Worm (Caenorhabditis elegans) whole organism, young adult: ENCODE measurements around the gene twk-9.

Experiments
- F22D6.2 ChIP-seq: sonication (generic microtip); optimal IDR thresholded peaks from 2 replicates; lab custom pipeline; 2016; ENCODE audit warnings: mild to moderate bottlenecking, missing genetic modification characterization, missing compliant biosample characterization
- K12H6.12 ChIP-seq: fragments of 200-800 bp; sonication (Bioruptor generic); optimal IDR thresholded peaks from 2 replicates; lab custom pipeline; 2018; ENCODE audit warnings: mild to moderate bottlenecking, missing genetic modification characterization, missing compliant biosample characterization
- T26A5.8 ChIP-seq: sonication (generic microtip); optimal IDR thresholded peaks from 2 replicates; lab custom pipeline; 2016; ENCODE audit warnings: missing genetic modification characterization, missing compliant biosample characterization
- Y53F4B.3 ChIP-seq: fragments of 200-800 bp; sonication (Bioruptor generic); IDR thresholded peaks from 2 replicates; pipeline ENCODE4 v1.3.6; 2022; ENCODE audit warnings: missing genetic modification reagents, missing genetic modification characterization, missing compliant biosample characterization
- akir-1 ChIP-seq: fragments of 200-800 bp; sonication (Bioruptor generic); optimal IDR thresholded peaks from 2 replicates; lab custom pipeline; 2018; ENCODE audit warnings: mild to moderate bottlenecking, missing genetic modification characterization, moderate library complexity, missing compliant biosample characterization
- aptf-3 ChIP-seq: fragments of 200-800 bp; sonication (Bioruptor generic); IDR thresholded peaks from 2 replicates; pipeline ENCODE4 v1.3.6; 2022; ENCODE audit warnings: missing genetic modification characterization, missing compliant biosample characterization
- athp-1 ChIP-seq: sonication (generic microtip); optimal IDR thresholded peaks from 2 replicates; lab custom pipeline; 2017; ENCODE audit warnings: mild to moderate bottlenecking, missing genetic modification characterization, missing compliant biosample characterization
- bed-1 ChIP-seq: fragments of 200-800 bp; sonication (Bioruptor generic); IDR thresholded peaks from 2 replicates; pipeline ENCODE4 v1.3.6; 2022; ENCODE audit warnings: missing genetic modification reagents, missing genetic modification characterization, missing compliant biosample characterization
- cebp-1 ChIP-seq, 2 experiments: fragments of 200-800 bp in 1 of 2; sonication (Bioruptor generic) in 1 of 2; sonication (generic microtip) in 1 of 2; IDR thresholded peaks in 1 of 2; optimal IDR thresholded peaks in 1 of 2; 2 replicates each; pipeline versions ENCODE4 v1.3.6 to Lab custom; 2017 to 2022; ENCODE audit warnings: missing compliant biosample characterization in 2 of 2, missing genetic modification characterization in 2 of 2, mild to moderate bottlenecking in 1 of 2, missing genetic modification reagents in 1 of 2, moderate library complexity in 1 of 2
- cebp-2 ChIP-seq: fragments of 200-800 bp; sonication (Bioruptor generic); IDR thresholded peaks from 2 replicates; pipeline ENCODE4 v1.3.6; 2022; ENCODE audit warnings: missing genetic modification characterization, missing compliant biosample characterization
- ceh-40 ChIP-seq: fragments of 200-800 bp; sonication (Bioruptor generic); IDR thresholded peaks from 2 replicates; pipeline ENCODE4 v1.3.6; 2022; ENCODE audit warnings: missing genetic modification characterization, missing compliant biosample characterization
- ceh-79 ChIP-seq: sonication (generic microtip); optimal IDR thresholded peaks from 2 replicates; lab custom pipeline; 2017; ENCODE audit warnings: mild to moderate bottlenecking, missing genetic modification characterization, missing compliant biosample characterization
- dox-1 ChIP-seq: fragments of 200-800 bp; sonication (Bioruptor generic); IDR thresholded peaks from 2 replicates; pipeline ENCODE4 v1.3.6; 2022; ENCODE audit warnings: missing genetic modification reagents, missing genetic modification characterization, missing compliant biosample characterization
- dpff-1 ChIP-seq: sonication (generic microtip); optimal IDR thresholded peaks from 2 replicates; lab custom pipeline; 2017; ENCODE audit warnings: mild to moderate bottlenecking, missing genetic modification characterization, missing compliant biosample characterization
- ets-4 ChIP-seq: fragments of 200-800 bp; sonication (Bioruptor generic); optimal IDR thresholded peaks from 2 replicates; lab custom pipeline; 2018; ENCODE audit warnings: mild to moderate bottlenecking, missing genetic modification characterization, missing compliant biosample characterization
- gei-17 ChIP-seq: fragments of 200-800 bp; sonication (Bioruptor generic); optimal IDR thresholded peaks from 2 replicates; lab custom pipeline; 2018; ENCODE audit warnings: mild to moderate bottlenecking, missing genetic modification characterization, missing compliant biosample characterization
- lag-1 ChIP-seq: fragments of 200-800 bp; sonication (Bioruptor generic); IDR thresholded peaks from 2 replicates; pipeline ENCODE4 v1.3.6; 2022; ENCODE audit warnings: missing genetic modification reagents, missing genetic modification characterization, missing compliant biosample characterization
- lin-26 ChIP-seq: fragments of 200-800 bp; sonication (Bioruptor generic); IDR thresholded peaks from 2 replicates; pipeline ENCODE4 v1.3.6; 2022; ENCODE audit warnings: missing genetic modification reagents, missing genetic modification characterization, missing compliant biosample characterization
- lin-40 ChIP-seq: sonication (generic microtip); optimal IDR thresholded peaks from 2 replicates; lab custom pipeline; 2016; ENCODE audit warnings: missing genetic modification characterization, mild to moderate bottlenecking, missing compliant biosample characterization, missing genotype, missing genetic modification reagents
- madf-3 ChIP-seq: fragments of 200-800 bp; sonication (Bioruptor generic); IDR thresholded peaks from 2 replicates; pipeline ENCODE4 v1.3.6; 2022; ENCODE audit warnings: missing genetic modification reagents, missing genetic modification characterization, missing compliant biosample characterization
- nfyb-1 ChIP-seq: fragments of 200-800 bp; sonication (Bioruptor generic); IDR thresholded peaks from 2 replicates; pipeline ENCODE4 v1.3.6; 2022; ENCODE audit warnings: missing genetic modification reagents, missing genetic modification characterization, missing compliant biosample characterization
- nhr-179 ChIP-seq: sonication (generic microtip); optimal IDR thresholded peaks from 2 replicates; lab custom pipeline; 2016; ENCODE audit warnings: mild to moderate bottlenecking, missing genetic modification characterization, missing compliant biosample characterization
- nhr-80 ChIP-seq: sonication (generic microtip); optimal IDR thresholded peaks from 2 replicates; lab custom pipeline; 2016; ENCODE audit warnings: missing genetic modification characterization, missing compliant biosample characterization
- pha-4 ChIP-seq: fragments of 150-350 bp; sonication (generic microtip); optimal IDR thresholded peaks from 2 replicates; lab custom pipeline; 2014; ENCODE audit warnings: missing biosample characterization, missing genetic modification reagents, missing genetic modification characterization
- sdz-38 ChIP-seq: sonication (generic microtip); optimal IDR thresholded peaks from 2 replicates; lab custom pipeline; 2016; ENCODE audit warnings: missing genotype, missing genetic modification characterization, missing compliant biosample characterization
- snpc-3.4 ChIP-seq: sonication (generic microtip); optimal IDR thresholded peaks from 2 replicates; lab custom pipeline; 2017; ENCODE audit warnings: missing genetic modification characterization, mild to moderate bottlenecking, missing compliant biosample characterization, antibody characterized with exemption, moderate library complexity, missing genotype, missing genetic modification reagents
- snpc-4 ChIP-seq, 5 experiments: fragments of 150-350 bp in 1 of 5; sonication (generic microtip) in 4 of 5; optimal IDR thresholded peaks; 2 replicates each; lab custom pipeline; 2014 to 2018; ENCODE audit warnings: missing genetic modification characterization in 5 of 5, missing biosample characterization in 3 of 5, antibody characterized with exemption in 2 of 5, mild to moderate bottlenecking in 2 of 5, missing compliant biosample characterization in 2 of 5, missing genotype in 2 of 5, moderate library complexity in 2 of 5, missing genetic modification reagents in 1 of 5
- somi-1 ChIP-seq: fragments of 200-800 bp; sonication (Bioruptor generic); optimal IDR thresholded peaks from 2 replicates; lab custom pipeline; 2018; ENCODE audit warnings: mild to moderate bottlenecking, missing genetic modification characterization, missing compliant biosample characterization
- tlf-1 ChIP-seq: fragments of 200-800 bp; sonication (Bioruptor generic); optimal IDR thresholded peaks from 2 replicates; lab custom pipeline; 2018; ENCODE audit warnings: mild to moderate bottlenecking, missing genetic modification characterization, missing compliant biosample characterization
- ztf-26 ChIP-seq: sonication (generic microtip); optimal IDR thresholded peaks from 2 replicates; lab custom pipeline; 2017; ENCODE audit warnings: missing genetic modification characterization, missing compliant biosample characterization

Gene twk-9

DNA sequence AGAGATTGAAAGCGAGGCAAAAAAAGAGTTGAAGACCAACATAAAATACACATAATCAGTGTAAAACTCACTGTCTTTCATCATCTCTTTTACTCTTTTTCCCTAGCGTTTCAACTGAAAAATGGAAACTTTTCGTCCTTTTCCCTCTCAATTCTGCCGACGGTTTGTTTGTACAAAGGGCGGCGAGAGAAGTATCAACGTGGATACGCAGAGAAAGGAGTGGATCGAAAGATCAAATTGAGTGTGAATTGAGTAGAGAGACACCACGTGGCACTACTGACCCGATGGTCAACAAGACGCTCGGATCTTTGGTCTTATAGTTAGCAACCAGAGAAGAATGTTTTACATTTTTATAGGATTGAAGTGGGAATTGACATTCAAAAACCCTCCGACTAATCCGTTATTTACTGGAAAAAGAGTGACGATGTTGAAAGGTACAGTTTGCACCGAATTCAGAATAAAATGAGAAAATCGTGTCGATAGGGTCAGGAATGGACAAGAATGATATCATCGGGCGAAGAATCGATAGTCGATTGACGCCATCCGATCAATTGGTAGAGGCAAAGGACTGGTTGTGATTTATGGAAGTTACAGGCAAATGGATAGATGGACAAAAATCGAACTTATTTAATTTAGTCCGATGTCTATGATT lies 21.8 kb upstream of the twk-9 start (continued):
- TF ChIP-seq madf-3 (GFP tag; lab: Robert Waterston, UW) (no peak), tlf-1 (GFP tag; lab: Kevin White, UChicago) (peak; percentile 20), sdz-38 (no peak), ztf-26 (tag; lab: Kevin White, UChicago) (no peak), T26A5.8 (tag; lab: Kevin White, UChicago) (no peak), snpc-4 (GFP tag; optimal IDR thresholded peaks at IDR 0.05; lab: Kevin White, UChicago) (no peak), snpc-4 (tag; optimal IDR thresholded peaks at IDR 0.05; lab: Kevin White, UChicago) (peak in 1 of 4 experiments; percentile 11), pha-4 (tag; lab: Kevin White, UChicago) (peak; percentile 76), ceh-40 (no peak), lin-26 (GFP tag; lab: Robert Waterston, UW) (no peak)
- TF ChIP-seq, all 124 proteins: peak for 17

DNA sequence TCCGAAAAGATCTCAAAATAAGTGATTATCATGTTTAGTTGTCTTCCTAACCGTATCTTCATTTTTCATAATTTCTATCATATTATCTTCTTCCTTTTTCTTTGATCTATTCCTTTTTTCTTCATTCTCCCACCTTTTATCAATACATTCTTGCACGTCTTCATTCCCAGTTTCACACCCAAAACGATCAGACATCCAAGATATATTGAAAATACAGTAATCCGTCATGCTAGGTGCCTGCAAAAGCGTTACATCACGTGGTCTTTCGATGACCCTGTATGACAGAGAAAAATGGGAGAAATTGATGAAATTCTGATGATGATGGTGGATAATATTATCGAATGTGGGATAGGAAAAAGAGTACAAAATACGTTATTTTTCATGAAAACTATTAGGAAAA lies 20.5 kb upstream of the twk-9 start:
- TF ChIP-seq K12H6.12 (tag; lab: Kevin White, UChicago), result no peak
- peak; percentile 53 for TF ChIP-seq lin-40
- no peak for TF ChIP-seq F22D6.2 (tag; lab: Kevin White, UChicago)
- TF ChIP-seq somi-1 (GFP tag; lab: Kevin White, UChicago), result peak; percentile 82
- TF ChIP-seq ceh-79 (tag; lab: Kevin White, UChicago), result no peak
- TF ChIP-seq dox-1 (GFP tag; lab: Robert Waterston, UW), result no peak
- TF ChIP-seq athp-1 (tag; lab: Kevin White, UChicago), result no peak
- no peak for TF ChIP-seq ets-4 (GFP tag; lab: Kevin White, UChicago)
- TF ChIP-seq bed-1 (GFP tag; lab: Robert Waterston, UW), result no peak
- TF ChIP-seq snpc-3.4, result no peak
- no peak for TF ChIP-seq nhr-179 (tag; lab: Kevin White, UChicago)
- peak; percentile 47 for TF ChIP-seq ztf-26 (tag; lab: Kevin White, UChicago)
- TF ChIP-seq cebp-1 (GFP tag; IDR thresholded peaks at IDR 0.05; lab: Robert Waterston, UW), result no peak
- peak; percentile 33 for TF ChIP-seq cebp-1 (tag; optimal IDR thresholded peaks at IDR 0.05; lab: Kevin White, UChicago)
- TF ChIP-seq gei-17 (GFP tag; lab: Kevin White, UChicago), result no peak
- TF ChIP-seq aptf-3 (GFP tag; lab: Robert Waterston, UW), result no peak

DNA sequence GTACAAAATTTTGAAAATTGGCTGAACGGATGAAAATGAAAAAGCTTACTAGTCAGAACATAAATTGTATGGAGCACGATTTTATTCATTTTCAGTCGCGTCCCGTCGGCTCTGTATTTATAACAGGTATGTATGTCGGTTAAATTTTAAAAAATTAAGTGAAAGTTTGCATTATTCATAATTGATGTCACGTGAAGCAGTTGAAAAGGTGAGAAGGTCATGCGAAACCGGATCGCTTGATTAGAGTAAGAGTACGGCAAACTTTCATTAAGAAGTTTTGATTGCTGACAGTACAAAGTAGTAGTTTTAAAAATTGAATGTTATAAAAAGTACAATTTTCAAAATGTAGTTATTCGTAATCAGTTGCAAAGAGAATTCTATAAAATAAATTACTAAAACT lies 19.8 kb upstream of the twk-9 start:
- TF ChIP-seq lag-1 (GFP tag; lab: Robert Waterston, UW) (no peak), akir-1 (no peak), cebp-1 (GFP tag; IDR thresholded peaks at IDR 0.05; lab: Robert Waterston, UW) (no peak), cebp-1 (tag; optimal IDR thresholded peaks at IDR 0.05; lab: Kevin White, UChicago) (no peak), dpff-1 (no peak), nhr-80 (tag; lab: Kevin White, UChicago) (no peak)

DNA sequence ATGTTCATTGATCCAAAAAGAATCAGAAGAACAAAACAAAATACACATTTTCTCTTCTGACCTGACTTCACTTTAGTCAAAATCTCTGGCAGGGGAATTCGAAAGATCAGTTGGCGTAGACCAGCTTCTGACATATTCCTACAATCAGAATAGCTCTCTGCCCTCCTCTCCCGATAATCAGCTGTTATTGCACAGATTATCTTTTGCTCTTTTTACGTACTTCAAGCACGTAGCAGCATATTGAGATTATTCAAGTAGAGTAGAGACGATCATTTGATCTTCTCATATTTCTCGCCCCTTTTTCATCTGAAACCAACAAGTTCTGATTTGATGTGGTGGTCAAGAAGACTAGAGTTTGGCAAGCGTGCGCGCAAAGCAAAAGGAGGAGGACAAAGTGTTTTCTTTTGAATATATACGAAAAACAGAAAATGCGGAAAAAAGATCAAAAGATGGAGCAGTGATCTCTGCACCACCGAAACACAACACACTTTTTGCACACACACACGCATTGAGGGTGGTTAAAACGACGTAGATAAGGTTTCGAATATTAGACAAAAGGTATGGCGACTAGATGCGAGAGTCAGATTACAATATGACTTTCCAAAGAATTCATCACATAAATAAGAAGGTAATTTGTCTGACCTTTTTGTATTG lies 19.2 kb upstream of the twk-9 start:
- TF ChIP-seq dpff-1 (no peak), nfyb-1 (GFP tag; lab: Robert Waterston, UW) (0 out of 2 replicates have a peak, but pooled peaks have one; percentile 8), nhr-80 (tag; lab: Kevin White, UChicago) (peak; percentile 29)

DNA sequence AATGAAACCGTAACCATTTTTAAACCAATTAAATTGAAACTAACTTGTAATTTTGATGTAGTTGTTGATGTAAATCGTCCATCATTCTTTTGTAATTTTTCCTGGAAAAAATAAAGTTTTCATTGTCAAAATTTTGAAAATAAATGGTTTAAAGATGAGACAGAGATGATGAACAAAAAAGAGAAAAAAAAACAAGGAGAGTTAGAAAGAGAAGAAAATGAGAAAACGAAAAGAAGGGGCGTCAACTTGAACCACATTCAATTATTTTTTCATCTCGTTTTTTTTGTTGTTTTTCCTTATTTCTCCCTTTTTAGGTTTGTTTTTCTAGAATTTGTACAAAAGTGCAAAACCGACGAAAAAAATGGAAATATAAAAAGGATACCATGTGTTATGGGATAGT lies 17.4 kb upstream of the twk-9 start, which contains the start of gene nhr-34:
nhr-34 (minus strand) TSS at position 101 of the 400 bp plus-strand sequence.
- TF ChIP-seq Y53F4B.3 (GFP tag; lab: Robert Waterston, UW), result no peak
- TF ChIP-seq cebp-2 (GFP tag; lab: Robert Waterston, UW), result no peak
